Worm (Caenorhabditis elegans) whole organism, L4 larva: Measurements from ENCODE around the gene M110.10.

Experiments used
- R02D3.7 ChIP-seq: fragments of 150-350 bp; sonication (generic microtip); optimal IDR thresholded peaks from 3 replicates; lab custom pipeline; 2014; ENCODE audit warnings: missing biosample characterization, missing genetic modification characterization
- T20F7.1 ChIP-seq: fragments of 200-800 bp; sonication (Bioruptor generic); optimal IDR thresholded peaks from 2 replicates; lab custom pipeline; 2018; ENCODE audit warnings: mild to moderate bottlenecking, missing genetic modification characterization, missing compliant biosample characterization
- Y48G9A.11 ChIP-seq: fragments of 200-800 bp; sonication (Bioruptor generic); IDR thresholded peaks from 2 replicates; pipeline ENCODE4 v1.3.6; 2022; ENCODE audit warnings: missing genetic modification reagents, missing genetic modification characterization, missing compliant biosample characterization
- ZK337.2 ChIP-seq: fragments of 200-800 bp; sonication (Bioruptor generic); IDR thresholded peaks from 2 replicates; pipeline ENCODE4 v1.3.6; 2022; ENCODE audit warnings: missing genetic modification reagents, missing genetic modification characterization, missing compliant biosample characterization
- ceh-20 ChIP-seq: fragments of 200-800 bp; sonication (Bioruptor generic); IDR thresholded peaks from 2 replicates; pipeline ENCODE4 v1.3.6; 2022; ENCODE audit warnings: missing genetic modification reagents, missing genetic modification characterization, missing compliant biosample characterization
- ceh-62 ChIP-seq: sonication (generic microtip); optimal IDR thresholded peaks from 2 replicates; lab custom pipeline; 2017; ENCODE audit warnings: missing biosample characterization, missing genetic modification characterization
- ceh-82 ChIP-seq: sonication (generic microtip); optimal IDR thresholded peaks from 2 replicates; lab custom pipeline; 2017; ENCODE audit warnings: missing biosample characterization, missing genetic modification characterization
- ctbp-1 ChIP-seq: fragments of 200-800 bp; sonication (Bioruptor generic); IDR thresholded peaks from 2 replicates; pipeline ENCODE4 v1.3.6; 2022; ENCODE audit warnings: missing genetic modification reagents, missing genetic modification characterization, missing compliant biosample characterization
- daf-12 ChIP-seq: fragments of 150-350 bp; optimal IDR thresholded peaks from 2 replicates; lab custom pipeline; 2014; ENCODE audit warnings: missing biosample characterization, missing genetic modification reagents, missing genetic modification characterization
- daf-16 ChIP-seq, 3 experiments: sonication (generic microtip); optimal IDR thresholded peaks; 2 replicates each; lab custom pipeline; 2016 to 2017; ENCODE audit warnings: missing genetic modification characterization in 3 of 3, missing genetic modification reagents in 3 of 3, mild to moderate bottlenecking in 2 of 3, missing compliant biosample characterization in 2 of 3, missing biosample characterization in 1 of 3, moderate library complexity in 1 of 3
- dmd-6 ChIP-seq: fragments of 200-800 bp; sonication (Bioruptor generic); IDR thresholded peaks from 2 replicates; pipeline ENCODE4 v1.3.6; 2022; ENCODE audit warnings: missing genetic modification reagents, missing genetic modification characterization, missing compliant biosample characterization
- dve-1 ChIP-seq: sonication (generic microtip); optimal IDR thresholded peaks from 2 replicates; lab custom pipeline; 2017; ENCODE audit warnings: antibody characterized with exemption, mild to moderate bottlenecking, missing genetic modification characterization, missing compliant biosample characterization; ENCODE audit not compliant: insufficient read depth
- egl-27 ChIP-seq: sonication (generic microtip); optimal IDR thresholded peaks from 3 replicates; lab custom pipeline; 2017; ENCODE audit warnings: missing biosample characterization, missing genetic modification reagents, missing genetic modification characterization
- fos-1 ChIP-seq: fragments of 150-350 bp; optimal IDR thresholded peaks from 2 replicates; lab custom pipeline; 2014; ENCODE audit warnings: missing biosample characterization, missing genetic modification characterization
- hif-1 ChIP-seq, 2 experiments: sonication (generic microtip); optimal IDR thresholded peaks; 2 replicates each; lab custom pipeline; 2016 to 2017; ENCODE audit warnings: missing compliant biosample characterization in 2 of 2, missing genetic modification characterization in 2 of 2, missing genetic modification reagents in 2 of 2, missing genotype in 2 of 2, mild to moderate bottlenecking in 1 of 2
- hlh-30 ChIP-seq: sonication (generic microtip); optimal IDR thresholded peaks from 2 replicates; lab custom pipeline; 2017; ENCODE audit warnings: antibody characterized with exemption, mild to moderate bottlenecking, missing genetic modification characterization, missing compliant biosample characterization; ENCODE audit not compliant: insufficient read depth
- jun-1 ChIP-seq: fragments of 150-350 bp; optimal IDR thresholded peaks from 2 replicates; lab custom pipeline; 2014; ENCODE audit warnings: missing biosample characterization, missing genetic modification reagents, missing genetic modification characterization
- lin-1 ChIP-seq: fragments of 200-800 bp; sonication (Bioruptor generic); IDR thresholded peaks from 2 replicates; pipeline ENCODE4 v1.3.6; 2022; ENCODE audit warnings: missing genetic modification reagents, missing genetic modification characterization, missing compliant biosample characterization
- lin-29 ChIP-seq: fragments of 200-800 bp; sonication (Bioruptor generic); IDR thresholded peaks from 2 replicates; pipeline ENCODE4 v1.3.6; 2022; ENCODE audit warnings: missing genetic modification reagents, missing genetic modification characterization, missing compliant biosample characterization
- madf-9 ChIP-seq: fragments of 200-800 bp; sonication (Bioruptor generic); conservative IDR thresholded peaks from 2 replicates; pipeline ENCODE4 v1.3.6; 2022; ENCODE audit warnings: missing genetic modification reagents, missing genetic modification characterization, missing compliant biosample characterization
- mdt-29 ChIP-seq: fragments of 200-800 bp; sonication (Bioruptor generic); IDR thresholded peaks from 2 replicates; pipeline ENCODE4 v1.3.6; 2022; ENCODE audit warnings: missing genetic modification reagents, missing genetic modification characterization, missing compliant biosample characterization
- nhr-11 ChIP-seq: fragments of 150-350 bp; optimal IDR thresholded peaks from 2 replicates; lab custom pipeline; 2014; ENCODE audit warnings: missing biosample characterization, missing genetic modification characterization
- nhr-111 ChIP-seq: fragments of 200-800 bp; sonication (Bioruptor generic); optimal IDR thresholded peaks from 2 replicates; lab custom pipeline; 2018; ENCODE audit warnings: mild to moderate bottlenecking, missing genetic modification characterization, missing compliant biosample characterization
- nhr-237 ChIP-seq: sonication (generic microtip); optimal IDR thresholded peaks from 2 replicates; lab custom pipeline; 2017; ENCODE audit warnings: missing biosample characterization, missing genetic modification characterization
- nhr-48 ChIP-seq: sonication (generic microtip); optimal IDR thresholded peaks from 2 replicates; lab custom pipeline; 2016; ENCODE audit warnings: mild to moderate bottlenecking, missing genetic modification characterization, missing compliant biosample characterization
- nhr-6 ChIP-seq: fragments of 150-350 bp; optimal IDR thresholded peaks from 2 replicates; lab custom pipeline; 2014; ENCODE audit warnings: missing biosample characterization, missing genetic modification characterization
- nhr-76 ChIP-seq: fragments of 150-350 bp; optimal IDR thresholded peaks from 2 replicates; lab custom pipeline; 2014; ENCODE audit warnings: missing biosample characterization, missing genetic modification characterization
- nhr-77 ChIP-seq: fragments of 150-350 bp; optimal IDR thresholded peaks from 2 replicates; lab custom pipeline; 2014; ENCODE audit warnings: missing biosample characterization, missing genetic modification characterization
- php-3 ChIP-seq: fragments of 200-800 bp; sonication (Bioruptor generic); IDR thresholded peaks from 2 replicates; pipeline ENCODE4 v1.3.6; 2022; ENCODE audit warnings: missing genetic modification reagents, missing genetic modification characterization, missing compliant biosample characterization
- pqm-1 ChIP-seq: sonication (generic microtip); optimal IDR thresholded peaks from 2 replicates; lab custom pipeline; 2017; ENCODE audit warnings: missing biosample characterization, missing genetic modification characterization
- rbr-2 ChIP-seq: sonication (generic microtip); optimal IDR thresholded peaks from 2 replicates; lab custom pipeline; 2016; ENCODE audit warnings: missing genotype, missing genetic modification characterization, missing compliant biosample characterization
- sdz-12 ChIP-seq: fragments of 200-800 bp; sonication (Bioruptor generic); optimal IDR thresholded peaks from 2 replicates; lab custom pipeline; 2018; ENCODE audit warnings: mild to moderate bottlenecking, missing genetic modification characterization, missing compliant biosample characterization
- set-16 ChIP-seq: fragments of 200-800 bp; sonication (Bioruptor generic); IDR thresholded peaks from 2 replicates; pipeline ENCODE4 v1.3.6; 2022; ENCODE audit warnings: missing genetic modification reagents, missing genetic modification characterization, missing compliant biosample characterization
- skn-1 ChIP-seq: fragments of 150-350 bp; optimal IDR thresholded peaks from 2 replicates; lab custom pipeline; 2014; ENCODE audit warnings: missing biosample characterization, missing genetic modification characterization
- snpc-4 ChIP-seq: fragments of 150-350 bp; optimal IDR thresholded peaks from 2 replicates; lab custom pipeline; 2014; ENCODE audit warnings: missing biosample characterization, missing genetic modification characterization
- spr-3 ChIP-seq: fragments of 200-800 bp; sonication (Bioruptor generic); optimal IDR thresholded peaks from 2 replicates; lab custom pipeline; 2018; ENCODE audit warnings: mild to moderate bottlenecking, missing genetic modification characterization, missing compliant biosample characterization
- tra-1 ChIP-seq: fragments of 200-800 bp; sonication (Bioruptor generic); IDR thresholded peaks from 2 replicates; pipeline ENCODE4 v1.3.6; 2022; ENCODE audit warnings: missing genetic modification reagents, missing genetic modification characterization, missing compliant biosample characterization
- unc-130 ChIP-seq: sonication (generic microtip); optimal IDR thresholded peaks from 2 replicates; lab custom pipeline; 2016; ENCODE audit warnings: missing genetic modification reagents, missing genetic modification characterization, missing compliant biosample characterization
- zfp-3 ChIP-seq: fragments of 200-800 bp; sonication (Bioruptor generic); conservative IDR thresholded peaks from 2 replicates; pipeline ENCODE4 v1.3.6; 2022; ENCODE audit warnings: missing genetic modification reagents, missing genetic modification characterization, missing compliant biosample characterization
- ztf-7 ChIP-seq: fragments of 150-350 bp; optimal IDR thresholded peaks from 2 replicates; lab custom pipeline; 2014; ENCODE audit warnings: missing biosample characterization, missing genetic modification characterization

M110.10 gene

ce11 chrII:8259674-8260073 lies 45.4 kb upstream of the M110.10 start (continued):
- TF ChIP-seq set-16 (GFP tag; lab: Robert Waterston, UW) (no peak), fos-1 (no peak), unc-130 (GFP tag; lab: Kevin White, UChicago) (no peak)

- TF ChIP-seq mdt-29 (GFP tag; lab: Robert Waterston, UW): no peak
Observed at ce11 chrII:8259038-8259437, 44.8 kb upstream of the M110.10 start, which contains the start of gene F35C11.6. Gene F35C11.6 (minus strand): TSS chrII:8259138.

ce11 chrII:8256013-8256412 lies 41.7 kb upstream of the M110.10 start, which contains the start of gene F35C11.7:
Gene F35C11.7 (plus strand): TSS chrII:8256313.
- TF ChIP-seq snpc-4 (tag; lab: Kevin White, UChicago) (no peak), nhr-11 (tag; lab: Kevin White, UChicago) (no peak), ceh-82 (no peak), R02D3.7 (no peak), ceh-20 (GFP tag; lab: Robert Waterston, UW) (no peak), rbr-2 (no peak), lin-1 (no peak), ctbp-1 (GFP tag; lab: Robert Waterston, UW) (no peak)

- TF ChIP-seq lin-1 (no peak), unc-130 (GFP tag; lab: Kevin White, UChicago) (peak; percentile 46), zfp-3 (no peak), sdz-12 (GFP tag; lab: Kevin White, UChicago) (no peak)
Observed at ce11 chrII:8253160-8253793, 39.0 kb upstream of the M110.10 start, which contains the start of gene F35C11.5. Gene F35C11.5 (plus strand): TSS chrII:8253743.

- TF ChIP-seq nhr-48 (tag; lab: Kevin White, UChicago) (no peak), daf-16 (GFP tag; optimal IDR thresholded peaks at IDR 0.05; lab: Kevin White, UChicago) (no peak), daf-16 (tag; optimal IDR thresholded peaks at IDR 0.05; lab: Kevin White, UChicago) (peak; percentile 4), spr-3 (GFP tag; lab: Kevin White, UChicago) (no peak), daf-12 (tag; lab: Kevin White, UChicago) (no peak), Y48G9A.11 (GFP tag; lab: Robert Waterston, UW) (no peak), egl-27 (tag; lab: Kevin White, UChicago) (no peak), dve-1 (peak; percentile 28), ceh-20 (GFP tag; lab: Robert Waterston, UW) (no peak), ceh-62 (tag; lab: Kevin White, UChicago) (no peak), ZK337.2 (GFP tag; lab: Robert Waterston, UW) (no peak), skn-1 (tag; lab: Kevin White, UChicago) (no peak), nhr-77 (tag; lab: Kevin White, UChicago) (no peak), nhr-76 (tag; lab: Kevin White, UChicago) (no peak)
Observed at ce11 chrII:8249710-8250109, 35.4 kb upstream of the M110.10 start.

ce11 chrII:8248745-8249144 lies 34.5 kb upstream of the M110.10 start, which contains the start of the genes F35C11.2 and F35C11.4:
Gene F35C11.2 (minus strand): TSS chrII:8248834.
Gene F35C11.4 (plus strand): TSS chrII:8249004.
- no peak for TF ChIP-seq madf-9
- peak; percentile 89 for TF ChIP-seq dmd-6 (GFP tag; lab: Robert Waterston, UW)
- peak; percentile 43; the same call in 1 of the 2 replicates for TF ChIP-seq php-3 (GFP tag; lab: Robert Waterston, UW)
- peak; percentile 16 for TF ChIP-seq T20F7.1 (GFP tag; lab: Kevin White, UChicago)
- no peak for TF ChIP-seq nhr-111 (GFP tag; lab: Kevin White, UChicago)
- no peak for TF ChIP-seq jun-1 (tag; lab: Kevin White, UChicago)
- TF ChIP-seq dve-1: peak; percentile 79
- TF ChIP-seq nhr-237 (tag; lab: Kevin White, UChicago): no peak
- peak; percentile 64 for TF ChIP-seq pqm-1
- TF ChIP-seq lin-29: no peak
- TF ChIP-seq zfp-3: no peak
- TF ChIP-seq hif-1 (tag; optimal IDR thresholded peaks at IDR 0.05; lab: Kevin White, UChicago): no peak
- no peak for TF ChIP-seq nhr-6
- TF ChIP-seq egl-27 (tag; lab: Kevin White, UChicago): no peak
- TF ChIP-seq hlh-30: no peak
- peak in 1 of 2 experiments; percentile 63 for TF ChIP-seq daf-16 (GFP tag; optimal IDR thresholded peaks at IDR 0.05; lab: Kevin White, UChicago)
- TF ChIP-seq daf-16 (tag; optimal IDR thresholded peaks at IDR 0.05; lab: Kevin White, UChicago): peak; percentile 85
- TF ChIP-seq nhr-48 (tag; lab: Kevin White, UChicago): peak; percentile 31
- TF ChIP-seq ztf-7: no peak
- 0 out of 2 replicates have a peak, but pooled peaks have one; percentile 38 for TF ChIP-seq tra-1 (GFP tag; lab: Robert Waterston, UW)
